Worm (Caenorhabditis elegans): Measurements from ENCODE around the gene tsp-21.

DNA sequence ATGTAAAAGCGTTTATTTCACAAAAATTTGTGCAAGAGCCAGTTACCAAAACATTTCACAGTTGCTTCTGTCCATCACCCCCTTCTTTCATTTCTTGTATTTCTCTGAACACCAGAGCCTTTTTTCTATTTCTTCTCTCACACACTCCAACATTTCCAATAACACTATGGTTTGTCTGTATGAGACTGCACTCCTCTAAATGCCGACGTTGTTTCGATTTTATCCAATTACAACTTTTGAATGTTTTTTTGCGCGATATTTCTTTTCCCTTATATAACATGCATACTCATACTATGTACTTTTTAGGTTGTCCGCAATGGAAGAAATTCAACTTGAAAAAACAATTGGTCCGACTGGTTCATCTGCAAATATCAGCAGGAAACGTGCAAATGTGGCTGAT is 26.3 kb upstream of the tsp-21 start, which contains the start of gene F21G4.5:
- no peak for TF ChIP-seq ceh-82 (tag; optimal IDR thresholded peaks at IDR 0.05)
- no peak for TF ChIP-seq lin-13 (GFP tag; optimal IDR thresholded peaks at IDR 0.05)
- no peak for TF ChIP-seq nhr-6 (tag; optimal IDR thresholded peaks at IDR 0.05)
- no peak for TF ChIP-seq lsy-2 (tag; optimal IDR thresholded peaks at IDR 0.05)
- TF ChIP-seq fos-1 (tag; optimal IDR thresholded peaks at IDR 0.05), result no peak
- no peak for TF ChIP-seq zag-1 (tag; optimal IDR thresholded peaks at IDR 0.05)
- TF ChIP-seq elt-3 (tag; optimal IDR thresholded peaks at IDR 0.05), result no peak
- TF ChIP-seq unc-62 (GFP tag; optimal IDR thresholded peaks at IDR 0.05), result no peak
